Worm (Caenorhabditis elegans): ENCODE data around the gene snf-3.

- TF ChIP-seq pha-2 (tag; optimal IDR thresholded peaks at IDR 0.05) (no peak), ceh-31 (tag; optimal IDR thresholded peaks at IDR 0.05) (no peak), unc-55 (GFP tag; optimal IDR thresholded peaks at IDR 0.05) (no peak), ama-1 (optimal IDR thresholded peaks at IDR 0.05) (no peak), hlh-6 (tag; optimal IDR thresholded peaks at IDR 0.05) (no peak), pag-3 (tag; optimal IDR thresholded peaks at IDR 0.05; ENCODE audit: borderline replicate concordance) (no peak), rnt-1 (tag; optimal IDR thresholded peaks at IDR 0.05) (no peak), ztf-16 (tag; optimal IDR thresholded peaks at IDR 0.05) (no peak), pqm-1 (tag; optimal IDR thresholded peaks at IDR 0.05) (no peak), dmd-4 (tag; optimal IDR thresholded peaks at IDR 0.05; ENCODE audit: borderline replicate concordance) (no peak), che-1 (tag; optimal IDR thresholded peaks at IDR 0.05) (no peak), tbx-2 (tag; optimal IDR thresholded peaks at IDR 0.05) (no peak)
These were observed 19.1 kb downstream of the snf-3 start, which contains the start of gene lips-11 for ce11 chrII:1110901-1111300.
